Fruit fly (Drosophila melanogaster) whole organism, embryonic: Measurements from ENCODE around the gene raw.

Experiments used
- Bdp1 ChIP-seq: fragments of 200-800 bp; sonication (Bioruptor generic); optimal IDR thresholded peaks from 3 replicates; lab custom pipeline; 2016; ENCODE audit warnings: missing biosample characterization, missing genetic modification characterization
- Bgb ChIP-seq: fragments of 200-800 bp; sonication (Bioruptor generic); IDR thresholded peaks from 2 replicates; pipeline ENCODE4 v1.3.6; 2022; ENCODE audit warnings: missing biosample characterization, missing genetic modification characterization; ENCODE audit not compliant: partially characterized antibody
- CG12391 ChIP-seq: fragments of 200-800 bp; sonication (Bioruptor generic); optimal IDR thresholded peaks from 3 replicates; lab custom pipeline; 2018; ENCODE audit warnings: missing biosample characterization, mild to moderate bottlenecking, missing genetic modification characterization, moderate library complexity
- CG13287 ChIP-seq: fragments of 200-800 bp; sonication (Bioruptor generic); IDR thresholded peaks from 2 replicates; pipeline ENCODE4 v1.3.6; 2022; ENCODE audit warnings: missing biosample characterization, missing genetic modification characterization; ENCODE audit not compliant: partially characterized antibody
- CG14860 ChIP-seq: fragments of 200-800 bp; sonication (Bioruptor generic); IDR thresholded peaks from 3 replicates; pipeline ENCODE4 v1.3.6; 2022; ENCODE audit warnings: missing biosample characterization, missing genetic modification characterization; ENCODE audit not compliant: partially characterized antibody
- CG16813 ChIP-seq: fragments of 200-800 bp; sonication (Bioruptor generic); IDR thresholded peaks from 3 replicates; pipeline ENCODE4 v1.3.6; 2022; ENCODE audit warnings: missing biosample characterization, missing genetic modification characterization; ENCODE audit not compliant: partially characterized antibody
- CG17568 ChIP-seq: fragments of 200-800 bp; sonication (Bioruptor generic); optimal IDR thresholded peaks from 2 replicates; lab custom pipeline; 2018; ENCODE audit warnings: missing biosample characterization, mild to moderate bottlenecking, missing genetic modification characterization, moderate library complexity
- CG2889 ChIP-seq: fragments of 200-800 bp; sonication (Bioruptor generic); IDR thresholded peaks from 3 replicates; pipeline ENCODE4 v1.3.6; 2022; ENCODE audit warnings: missing biosample characterization, missing genetic modification characterization
- CG31441 ChIP-seq: fragments of 200-800 bp; sonication (Bioruptor generic); IDR thresholded peaks from 2 replicates; pipeline ENCODE4 v1.3.6; 2022; ENCODE audit warnings: missing biosample characterization, missing genetic modification characterization
- CG33213 ChIP-seq: fragments of 200-800 bp; sonication (Bioruptor generic); optimal IDR thresholded peaks from 3 replicates; lab custom pipeline; 2016; ENCODE audit warnings: missing biosample characterization, missing genetic modification characterization
- CG34224 ChIP-seq: fragments of 200-800 bp; sonication (Bioruptor generic); IDR thresholded peaks from 3 replicates; pipeline ENCODE4 v1.3.6; 2022; ENCODE audit warnings: missing biosample characterization, missing genetic modification characterization; ENCODE audit not compliant: partially characterized antibody
- CG42726 ChIP-seq: fragments of 200-800 bp; sonication (Bioruptor generic); IDR thresholded peaks from 2 replicates; pipeline ENCODE4 v1.3.6; 2022; ENCODE audit warnings: missing biosample characterization, missing genetic modification characterization; ENCODE audit not compliant: partially characterized antibody
- CG4424 ChIP-seq: fragments of 200-800 bp; sonication (Bioruptor generic); optimal IDR thresholded peaks from 3 replicates; lab custom pipeline; 2016; ENCODE audit warnings: missing biosample characterization, missing genetic modification characterization
- CG6791 ChIP-seq: fragments of 200-800 bp; sonication (Bioruptor generic); IDR thresholded peaks from 3 replicates; pipeline ENCODE4 v1.3.6; 2022; ENCODE audit warnings: missing biosample characterization, missing genetic modification characterization; ENCODE audit not compliant: partially characterized antibody
- CG7963 ChIP-seq: fragments of 200-800 bp; sonication (Bioruptor generic); IDR thresholded peaks from 3 replicates; pipeline ENCODE4 v1.3.6; 2022; ENCODE audit warnings: missing biosample characterization, missing genetic modification characterization; ENCODE audit not compliant: partially characterized antibody
- CG8924 ChIP-seq: fragments of 200-800 bp; optimal IDR thresholded peaks from 3 replicates; lab custom pipeline; 2019; ENCODE audit warnings: missing biosample characterization, mild to moderate bottlenecking, missing genetic modification characterization, moderate library complexity
- Dll ChIP-seq: fragments of 200-800 bp; sonication (Bioruptor generic); IDR thresholded peaks from 4 replicates; pipeline ENCODE4 v1.3.6; 2022; ENCODE audit warnings: missing biosample characterization, missing genetic modification characterization; ENCODE audit not compliant: partially characterized antibody
- Eip74EF ChIP-seq, 2 experiments: fragments of 200-800 bp in 1 of 2; fragments of >200 bp in 1 of 2; sonication (Bioruptor generic) in 1 of 2; optimal IDR thresholded peaks; 2 replicates each; lab custom pipeline; 2017 to 2019; ENCODE audit warnings: missing biosample characterization in 2 of 2, missing genetic modification characterization in 2 of 2, mild to moderate bottlenecking in 1 of 2, moderate library complexity in 1 of 2
- Fer1 ChIP-seq: fragments of 200-800 bp; sonication (Bioruptor generic); optimal IDR thresholded peaks from 2 replicates; lab custom pipeline; 2017; ENCODE audit warnings: missing biosample characterization, mild to moderate bottlenecking, missing genetic modification characterization
- HLH4C ChIP-seq: fragments of 200-800 bp; sonication (Bioruptor generic); IDR thresholded peaks from 3 replicates; pipeline ENCODE4 v1.3.6; 2022; ENCODE audit warnings: missing biosample characterization, missing genetic modification characterization; ENCODE audit not compliant: partially characterized antibody
- Mrtf ChIP-seq: fragments of 200-800 bp; sonication (Bioruptor generic); IDR thresholded peaks from 3 replicates; pipeline ENCODE4 v1.3.6; 2022; ENCODE audit warnings: missing biosample characterization, missing genetic modification characterization
- Opbp ChIP-seq: fragments of 200-800 bp; sonication (Bioruptor generic); IDR thresholded peaks from 3 replicates; pipeline ENCODE4 v1.3.6; 2022; ENCODE audit warnings: missing biosample characterization, missing genetic modification characterization; ENCODE audit not compliant: partially characterized antibody
- Scr ChIP-seq: fragments of 200-800 bp; sonication (Bioruptor generic); IDR thresholded peaks from 2 replicates; pipeline ENCODE4 v1.3.6; 2022; ENCODE audit warnings: missing biosample characterization, missing genetic modification characterization; ENCODE audit not compliant: partially characterized antibody
- amos ChIP-seq: fragments of 200-800 bp; sonication (Bioruptor generic); IDR thresholded peaks from 2 replicates; pipeline ENCODE4 v1.3.6; 2022; ENCODE audit warnings: missing biosample characterization, missing genetic modification characterization; ENCODE audit not compliant: partially characterized antibody
- ato ChIP-seq: fragments of 200-800 bp; sonication (Bioruptor generic); IDR thresholded peaks from 2 replicates; pipeline ENCODE4 v1.3.6; 2022; ENCODE audit warnings: missing biosample characterization, missing genetic modification characterization; ENCODE audit not compliant: partially characterized antibody
- bbx ChIP-seq: fragments of 200-800 bp; sonication (Bioruptor generic); IDR thresholded peaks from 2 replicates; pipeline ENCODE4 v1.3.6; 2022; ENCODE audit warnings: missing biosample characterization, missing genetic modification characterization; ENCODE audit not compliant: partially characterized antibody
- chinmo ChIP-seq: fragments of 200-800 bp; sonication (Bioruptor generic); IDR thresholded peaks from 4 replicates; pipeline ENCODE4 v1.3.6; 2022; ENCODE audit warnings: missing biosample characterization, missing genetic modification characterization; ENCODE audit not compliant: partially characterized antibody
- disco-r ChIP-seq: fragments of 200-800 bp; sonication (Bioruptor generic); optimal IDR thresholded peaks from 2 replicates; lab custom pipeline; 2016; ENCODE audit warnings: missing biosample characterization, missing genetic modification characterization
- gce ChIP-seq: fragments of 200-800 bp; sonication (Bioruptor generic); IDR thresholded peaks from 3 replicates; pipeline ENCODE4 v1.3.6; 2022; ENCODE audit warnings: missing biosample characterization, missing genetic modification characterization
- gcm ChIP-seq: fragments of 200-800 bp; sonication (Bioruptor generic); optimal IDR thresholded peaks from 2 replicates; lab custom pipeline; 2019; ENCODE audit warnings: missing biosample characterization, mild to moderate bottlenecking, missing genetic modification characterization, moderate library complexity
- hb ChIP-seq: fragments of 200-800 bp; sonication (Bioruptor generic); IDR thresholded peaks from 3 replicates; pipeline ENCODE4 v1.3.6; 2022; ENCODE audit warnings: missing biosample characterization, missing genetic modification characterization; ENCODE audit not compliant: partially characterized antibody
- hbn ChIP-seq: fragments of 200-800 bp; sonication (Bioruptor generic); IDR thresholded peaks from 2 replicates; pipeline ENCODE4 v1.3.6; 2022; ENCODE audit warnings: missing biosample characterization, missing genetic modification characterization; ENCODE audit not compliant: partially characterized antibody
- insv ChIP-seq, 2 experiments: fragments of 200-800 bp; sonication (Bioruptor generic); optimal IDR thresholded peaks; 3 replicates each; lab custom pipeline; 2016 to 2018; ENCODE audit warnings: missing biosample characterization in 2 of 2, missing genetic modification characterization in 2 of 2
- inv ChIP-seq: fragments of 200-800 bp; sonication (Bioruptor generic); IDR thresholded peaks from 2 replicates; pipeline ENCODE4 v1.3.6; 2022; ENCODE audit warnings: missing biosample characterization, missing genetic modification characterization; ENCODE audit not compliant: partially characterized antibody
- knrl ChIP-seq: fragments of 200-800 bp; sonication (Bioruptor generic); IDR thresholded peaks from 3 replicates; pipeline ENCODE4 v1.3.6; 2022; ENCODE audit warnings: missing biosample characterization, missing genetic modification characterization; ENCODE audit not compliant: partially characterized antibody
- mld ChIP-seq: fragments of 200-800 bp; sonication (Bioruptor generic); IDR thresholded peaks from 3 replicates; pipeline ENCODE4 v1.3.6; 2022; ENCODE audit warnings: missing biosample characterization, missing genetic modification characterization; ENCODE audit not compliant: partially characterized antibody
- nerfin-2 ChIP-seq: fragments of 200-800 bp; sonication (Bioruptor generic); IDR thresholded peaks from 2 replicates; pipeline ENCODE4 v1.3.6; 2022; ENCODE audit warnings: missing biosample characterization, missing genetic modification characterization; ENCODE audit not compliant: partially characterized antibody
- sens ChIP-seq: fragments of 200-800 bp; sonication (Bioruptor generic); peaks from one replicate; lab custom pipeline; 2016; ENCODE audit warnings: missing biosample characterization, missing genetic modification characterization
- sim ChIP-seq: fragments of 200-800 bp; sonication (Bioruptor generic); IDR thresholded peaks from 2 replicates; pipeline ENCODE4 v1.3.6; 2022; ENCODE audit warnings: missing biosample characterization, missing genetic modification characterization
- sna ChIP-seq: fragments of 200-800 bp; sonication (Bioruptor generic); IDR thresholded peaks from 2 replicates; pipeline ENCODE4 v1.3.6; 2022; ENCODE audit warnings: missing biosample characterization, missing genetic modification characterization; ENCODE audit not compliant: partially characterized antibody
- tna ChIP-seq: fragments of 200-800 bp; sonication (Bioruptor generic); IDR thresholded peaks from 2 replicates; pipeline ENCODE4 v1.3.6; 2022; ENCODE audit warnings: missing biosample characterization, missing genetic modification characterization; ENCODE audit not compliant: partially characterized antibody
- vfl ChIP-seq: fragments of 200-800 bp; sonication (Bioruptor generic); optimal IDR thresholded peaks from 2 replicates; lab custom pipeline; 2016; ENCODE audit warnings: missing biosample characterization, missing genetic modification characterization
- vnd ChIP-seq: fragments of 200-800 bp; sonication (Bioruptor generic); IDR thresholded peaks from 3 replicates; pipeline ENCODE4 v1.3.6; 2022; ENCODE audit warnings: missing biosample characterization, missing genetic modification characterization; ENCODE audit not compliant: partially characterized antibody
- zen2 ChIP-seq: fragments of 200-800 bp; sonication (Bioruptor generic); IDR thresholded peaks from 3 replicates; pipeline ENCODE4 v1.3.6; 2022; ENCODE audit warnings: missing biosample characterization, missing genetic modification characterization; ENCODE audit not compliant: partially characterized antibody

Gene raw

DNA sequence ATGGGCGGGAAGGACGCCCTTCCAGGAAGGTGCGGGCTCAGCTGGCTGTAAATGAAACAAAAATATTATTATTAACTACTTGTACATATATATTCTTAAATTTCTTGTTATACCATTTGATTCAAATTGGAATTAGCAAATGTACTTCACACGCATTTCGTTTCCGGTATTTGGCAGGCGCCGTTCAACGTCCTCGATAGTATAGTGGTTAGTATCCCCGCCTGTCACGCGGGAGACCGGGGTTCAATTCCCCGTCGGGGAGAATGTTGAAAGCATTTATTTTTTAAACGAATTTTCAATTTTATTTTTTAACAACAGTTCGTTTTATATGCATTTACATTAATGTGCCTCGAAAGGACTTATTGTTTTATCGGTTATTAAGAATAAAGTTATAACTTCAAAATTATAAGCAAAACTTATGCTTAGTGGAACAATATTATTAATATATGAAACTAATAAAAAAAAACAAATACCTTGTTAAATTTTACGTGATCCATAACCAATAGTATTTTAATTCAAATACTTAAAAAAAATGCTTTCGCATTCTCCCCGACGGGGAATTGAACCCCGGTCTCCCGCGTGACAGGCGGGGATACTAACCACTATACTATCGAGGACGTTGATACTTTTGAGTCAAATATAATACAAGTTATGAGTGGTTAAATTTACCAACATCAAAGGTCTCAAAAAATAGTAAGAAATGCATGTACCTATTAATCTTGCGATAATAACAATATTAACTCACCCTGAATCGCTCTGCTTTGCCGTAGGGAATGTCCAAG lies 57.0 kb downstream of the raw start:
- TF ChIP-seq CG12391 (tag; lab: Kevin White, UChicago) (peak; percentile 4), gcm (GFP tag; lab: Kevin White, UChicago) (no peak), hb (peak; percentile 71; the same call in 2 of the 3 replicates), Dll (0 out of 4 replicates have a peak, but pooled peaks have one; percentile 57), Bdp1 (GFP tag; lab: Kevin White, UChicago) (peak; percentile 97), CG7963 (GFP tag; lab: Robert Waterston, UW) (peak; percentile 76), sna (peak; percentile 53; the same call in 1 of the 2 replicates), knrl (peak; percentile 61; the same call in 2 of the 3 replicates), Bgb (peak; percentile 82), amos (peak; percentile 78), Fer1 (GFP tag; lab: Kevin White, UChicago) (no peak), gce (no peak), vfl (GFP tag; lab: Kevin White, UChicago) (no peak), mld (GFP tag; lab: Robert Waterston, UW) (peak; percentile 85), CG2889 (GFP tag; lab: Robert Waterston, UW) (no peak), CG31441 (0 out of 2 replicates have a peak, but pooled peaks have one; percentile 0), Scr (GFP tag; lab: Robert Waterston, UW) (peak; percentile 72), CG8924 (no peak), CG34224 (GFP tag; lab: Robert Waterston, UW) (0 out of 3 replicates have a peak, but pooled peaks have one; percentile 46), CG17568 (GFP tag; lab: Kevin White, UChicago) (no peak), Mrtf (no peak), bbx (GFP tag; lab: Robert Waterston, UW) (peak; percentile 79), CG16813 (GFP tag; lab: Robert Waterston, UW) (peak; percentile 87), CG6791 (peak; percentile 92), vnd (peak; percentile 71), Opbp (GFP tag; lab: Robert Waterston, UW) (peak; percentile 87), ato (GFP tag; lab: Robert Waterston, UW) (peak; percentile 74; the same call in 1 of the 2 replicates), sens (GFP tag; lab: Kevin White, UChicago) (peak; percentile 41), tna (GFP tag; lab: Robert Waterston, UW) (peak; percentile 84), zen2 (GFP tag; lab: Robert Waterston, UW) (peak; percentile 28; the same call in 2 of the 3 replicates), CG33213 (GFP tag; lab: Kevin White, UChicago) (no peak), HLH4C (peak; percentile 69; the same call in 2 of the 3 replicates), CG14860 (peak; percentile 81), Eip74EF (GFP tag; optimal IDR thresholded peaks at IDR 0.05; lab: Kevin White, UChicago) (peak in 1 of 2 experiments; percentile 25), CG42726 (GFP tag; lab: Robert Waterston, UW) (peak; percentile 91), disco-r (GFP tag; lab: Kevin White, UChicago) (no peak), inv (GFP tag; lab: Robert Waterston, UW) (peak; percentile 45; the same call in 1 of the 2 replicates), hbn (GFP tag; lab: Robert Waterston, UW) (0 out of 2 replicates have a peak, but pooled peaks have one; percentile 36), sim (no peak), nerfin-2 (GFP tag; lab: Robert Waterston, UW) (peak; percentile 85), chinmo (GFP tag; lab: Robert Waterston, UW) (0 out of 4 replicates have a peak, but pooled peaks have one; percentile 40), insv (GFP tag; optimal IDR thresholded peaks at IDR 0.05; lab: Kevin White, UChicago) (peak in 1 of 2 experiments; percentile 65), CG13287 (GFP tag; lab: Robert Waterston, UW) (peak; percentile 10; the same call in 1 of the 2 replicates), CG4424 (GFP tag; lab: Kevin White, UChicago) (no peak)
